Worm (Caenorhabditis elegans): ENCODE data around the gene srlf-34.

DNA sequence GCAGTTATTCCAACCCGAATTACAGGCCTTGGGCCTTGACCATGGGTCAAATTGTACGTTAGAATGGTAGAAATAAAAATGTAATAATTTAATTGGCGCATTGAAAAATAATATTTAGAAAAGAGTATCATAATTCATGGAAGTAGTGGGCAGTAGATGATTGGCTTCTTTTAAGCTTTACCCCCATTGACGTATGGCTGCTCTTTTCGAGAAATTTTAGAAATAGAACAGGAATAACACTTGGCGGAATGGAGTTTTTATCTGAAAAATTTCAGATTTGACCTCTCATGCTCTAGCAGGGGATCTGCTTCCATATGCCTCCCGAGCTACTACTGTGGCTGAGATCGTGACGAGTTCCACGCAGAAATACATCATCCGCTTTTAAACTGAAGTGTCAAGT, 3.4 kb upstream of the srlf-34 start, which contains the start of gene gcy-4:
- TF ChIP-seq elt-3 (tag; optimal IDR thresholded peaks at IDR 0.05) (no peak), blmp-1 (tag; optimal IDR thresholded peaks at IDR 0.05) (no peak), ztf-11 (tag; optimal IDR thresholded peaks at IDR 0.05) (no peak), ceh-83 (GFP tag; optimal IDR thresholded peaks at IDR 0.05) (no peak), nhr-12 (tag; optimal IDR thresholded peaks at IDR 0.05) (no peak), hlh-1 (tag; optimal IDR thresholded peaks at IDR 0.05) (no peak), lin-32 (GFP tag; optimal IDR thresholded peaks at IDR 0.05) (no peak)
